Worm (Caenorhabditis elegans) whole organism, mixed stage, embryonic: ENCODE data around the gene srx-98.

ENCODE experiments used
- M03D4.4 ChIP-seq: sonication (generic microtip); optimal IDR thresholded peaks from 2 replicates; lab custom pipeline; 2017; ENCODE audit warnings: mild to moderate bottlenecking, missing genetic modification characterization, missing compliant biosample characterization
- bed-3 ChIP-seq: fragments of 200-800 bp; sonication (Bioruptor generic); optimal IDR thresholded peaks from 3 replicates; lab custom pipeline; 2018; ENCODE audit warnings: mild to moderate bottlenecking, missing genetic modification characterization, moderate library complexity, missing compliant biosample characterization
- blmp-1 ChIP-seq: fragments of 150-350 bp; optimal IDR thresholded peaks from 2 replicates; lab custom pipeline; 2014; ENCODE audit warnings: missing biosample characterization, missing genetic modification characterization
- ceh-39 ChIP-seq: fragments of 150-350 bp; optimal IDR thresholded peaks from 2 replicates; lab custom pipeline; 2014; ENCODE audit warnings: missing biosample characterization, missing genetic modification characterization
- ceh-43 ChIP-seq: fragments of 200-800 bp; sonication (Bioruptor generic); optimal IDR thresholded peaks from 2 replicates; lab custom pipeline; 2018; ENCODE audit warnings: mild to moderate bottlenecking, missing genetic modification characterization, moderate library complexity, missing compliant biosample characterization
- ceh-83 ChIP-seq: fragments of 200-800 bp; sonication (Bioruptor generic); optimal IDR thresholded peaks from 2 replicates; lab custom pipeline; 2018; ENCODE audit warnings: mild to moderate bottlenecking, missing genetic modification characterization, missing compliant biosample characterization
- ces-1 ChIP-seq: fragments of 150-350 bp; optimal IDR thresholded peaks from 2 replicates; lab custom pipeline; 2014; ENCODE audit warnings: missing biosample characterization, missing genetic modification reagents, missing genetic modification characterization
- cnd-1 ChIP-seq: fragments of 200-800 bp; sonication (Bioruptor generic); optimal IDR thresholded peaks from 2 replicates; lab custom pipeline; 2018; ENCODE audit warnings: mild to moderate bottlenecking, missing genetic modification characterization, missing compliant biosample characterization
- drap-1 ChIP-seq: fragments of 200-800 bp; sonication (Bioruptor generic); optimal IDR thresholded peaks from 3 replicates; lab custom pipeline; 2018; ENCODE audit warnings: mild to moderate bottlenecking, missing genetic modification characterization, missing compliant biosample characterization
- elt-1 ChIP-seq: sonication (generic microtip); optimal IDR thresholded peaks from 2 replicates; lab custom pipeline; 2017; ENCODE audit warnings: missing genetic modification characterization, mild to moderate bottlenecking, missing compliant biosample characterization, antibody characterized with exemption, moderate library complexity, borderline replicate concordance; ENCODE audit not compliant: insufficient read depth
- elt-3 ChIP-seq: fragments of 150-350 bp; optimal IDR thresholded peaks from 2 replicates; lab custom pipeline; 2014; ENCODE audit warnings: missing biosample characterization, missing genetic modification characterization
- flh-1 ChIP-seq: fragments of 200-800 bp; sonication (Bioruptor generic); optimal IDR thresholded peaks from 2 replicates; lab custom pipeline; 2018; ENCODE audit warnings: mild to moderate bottlenecking, missing genetic modification characterization, moderate library complexity, missing compliant biosample characterization
- lin-32 ChIP-seq: fragments of 200-800 bp; sonication (Bioruptor generic); optimal IDR thresholded peaks from 2 replicates; lab custom pipeline; 2018; ENCODE audit warnings: mild to moderate bottlenecking, missing genetic modification characterization, missing compliant biosample characterization
- lsy-2 ChIP-seq: fragments of 150-350 bp; optimal IDR thresholded peaks from 2 replicates; lab custom pipeline; 2014; ENCODE audit warnings: missing biosample characterization, missing genetic modification characterization
- mab-5 ChIP-seq: fragments of 150-350 bp; optimal IDR thresholded peaks from 2 replicates; lab custom pipeline; 2014; ENCODE audit warnings: missing biosample characterization, missing genetic modification characterization
- mls-2 ChIP-seq: sonication (generic microtip); optimal IDR thresholded peaks from 2 replicates; lab custom pipeline; 2016; ENCODE audit warnings: mild to moderate bottlenecking, missing genetic modification characterization, moderate library complexity, missing compliant biosample characterization
- nhr-12 ChIP-seq: fragments of 150-350 bp; optimal IDR thresholded peaks from 2 replicates; lab custom pipeline; 2014; ENCODE audit warnings: missing biosample characterization, missing genetic modification characterization
- nhr-2 ChIP-seq: fragments of 150-350 bp; optimal IDR thresholded peaks from 2 replicates; lab custom pipeline; 2014; ENCODE audit warnings: missing biosample characterization, missing genetic modification characterization
- nhr-237 ChIP-seq: fragments of 150-350 bp; optimal IDR thresholded peaks from 2 replicates; lab custom pipeline; 2014; ENCODE audit warnings: missing biosample characterization, missing genetic modification characterization
- nhr-28 ChIP-seq: fragments of 150-350 bp; optimal IDR thresholded peaks from 2 replicates; lab custom pipeline; 2014; ENCODE audit warnings: missing biosample characterization, missing genetic modification characterization
- nhr-76 ChIP-seq: sonication (generic microtip); optimal IDR thresholded peaks from 2 replicates; lab custom pipeline; 2017; ENCODE audit warnings: missing biosample characterization, missing genetic modification characterization
- pha-4 ChIP-seq: fragments of 150-350 bp; optimal IDR thresholded peaks from 2 replicates; lab custom pipeline; 2018; ENCODE audit warnings: missing biosample characterization, missing genetic modification reagents, missing genetic modification characterization
- sem-2 ChIP-seq: fragments of 200-800 bp; sonication (Bioruptor generic); optimal IDR thresholded peaks from 2 replicates; lab custom pipeline; 2018; ENCODE audit warnings: mild to moderate bottlenecking, missing genetic modification characterization, missing compliant biosample characterization
- snpc-4 ChIP-seq: fragments of 150-350 bp; optimal IDR thresholded peaks from 2 replicates; lab custom pipeline; 2014; ENCODE audit warnings: missing biosample characterization, missing genetic modification characterization
- sptf-1 ChIP-seq: sonication (generic microtip); optimal IDR thresholded peaks from 2 replicates; lab custom pipeline; 2017; ENCODE audit warnings: mild to moderate bottlenecking, missing genetic modification characterization, moderate library complexity, missing compliant biosample characterization
- unc-39 ChIP-seq: fragments of 150-350 bp; optimal IDR thresholded peaks from 2 replicates; lab custom pipeline; 2014; ENCODE audit warnings: missing biosample characterization, missing genetic modification characterization
- unc-62 ChIP-seq: fragments of 150-350 bp; optimal IDR thresholded peaks from 2 replicates; lab custom pipeline; 2014; ENCODE audit warnings: missing biosample characterization, missing genetic modification reagents, missing genetic modification characterization
- zip-8 ChIP-seq: fragments of 150-350 bp; optimal IDR thresholded peaks from 2 replicates; lab custom pipeline; 2014; ENCODE audit warnings: missing biosample characterization, missing genetic modification characterization
- ztf-11 ChIP-seq: fragments of 150-350 bp; optimal IDR thresholded peaks from 2 replicates; lab custom pipeline; 2014; ENCODE audit warnings: missing biosample characterization, missing genetic modification characterization

Gene srx-98

ce11 chrII:3681365-3682083, 10.7 kb upstream of the srx-98 start, which contains the start of gene F19B10.10:
F19B10.10 (minus strand) TSS chrII:3681415.
- TF ChIP-seq sem-2 (GFP tag; lab: Kevin White, UChicago), result no peak
- peak; percentile 92 for TF ChIP-seq zip-8

- TF ChIP-seq ceh-39 (tag; lab: Kevin White, UChicago), result no peak
- TF ChIP-seq blmp-1 (tag; lab: Kevin White, UChicago), result no peak
- TF ChIP-seq pha-4 (tag; lab: Kevin White, UChicago), result no peak
- no peak for TF ChIP-seq lin-32 (GFP tag; lab: Kevin White, UChicago)
- no peak for TF ChIP-seq nhr-76 (tag; lab: Kevin White, UChicago)
- TF ChIP-seq elt-1 (tag; lab: Kevin White, UChicago), result no peak
- no peak for TF ChIP-seq unc-62 (GFP tag; lab: Kevin White, UChicago)
- no peak for TF ChIP-seq M03D4.4 (tag; lab: Kevin White, UChicago)
- TF ChIP-seq nhr-28, result no peak
- TF ChIP-seq nhr-12 (tag; lab: Kevin White, UChicago), result no peak
- TF ChIP-seq sem-2 (GFP tag; lab: Kevin White, UChicago), result no peak
- TF ChIP-seq bed-3 (GFP tag; lab: Kevin White, UChicago), result no peak
- no peak for TF ChIP-seq mls-2 (tag; lab: Kevin White, UChicago)
Observed at ce11 chrII:3680366-3680765, 9.5 kb upstream of the srx-98 start.

ce11 chrII:3678978-3679377, 8.1 kb upstream of the srx-98 start:
- TF ChIP-seq sptf-1, result no peak
- TF ChIP-seq bed-3 (GFP tag; lab: Kevin White, UChicago), result no peak
- no peak for TF ChIP-seq zip-8
- TF ChIP-seq lin-32 (GFP tag; lab: Kevin White, UChicago), result no peak
- TF ChIP-seq elt-1 (tag; lab: Kevin White, UChicago), result no peak
- TF ChIP-seq nhr-76 (tag; lab: Kevin White, UChicago), result no peak
- no peak for TF ChIP-seq snpc-4 (tag; lab: Kevin White, UChicago)
- no peak for TF ChIP-seq nhr-2 (tag; lab: Kevin White, UChicago)
- TF ChIP-seq flh-1 (GFP tag; lab: Kevin White, UChicago), result no peak
- TF ChIP-seq unc-39 (tag; lab: Kevin White, UChicago), result no peak
- no peak for TF ChIP-seq ces-1
- no peak for TF ChIP-seq lsy-2 (tag; lab: Kevin White, UChicago)
- no peak for TF ChIP-seq elt-3
- TF ChIP-seq mls-2 (tag; lab: Kevin White, UChicago), result no peak
- TF ChIP-seq mab-5 (tag; lab: Kevin White, UChicago), result no peak
- no peak for TF ChIP-seq nhr-12 (tag; lab: Kevin White, UChicago)
- no peak for TF ChIP-seq ceh-43 (GFP tag; lab: Kevin White, UChicago)
- TF ChIP-seq nhr-237 (tag; lab: Kevin White, UChicago), result no peak
- no peak for TF ChIP-seq cnd-1 (tag; lab: Kevin White, UChicago)
- TF ChIP-seq ztf-11 (tag; lab: Kevin White, UChicago), result no peak

- TF ChIP-seq ceh-43 (GFP tag; lab: Kevin White, UChicago) (no peak), ces-1 (no peak), lsy-2 (tag; lab: Kevin White, UChicago) (no peak), sptf-1 (no peak), M03D4.4 (tag; lab: Kevin White, UChicago) (no peak), blmp-1 (tag; lab: Kevin White, UChicago) (no peak)
Observed at ce11 chrII:3675176-3675575, 4.3 kb upstream of the srx-98 start, which contains the start of gene F19B10.2. F19B10.2 (plus strand) TSS chrII:3675476.

- no peak for TF ChIP-seq cnd-1 (tag; lab: Kevin White, UChicago)
- no peak for TF ChIP-seq nhr-76 (tag; lab: Kevin White, UChicago)
- TF ChIP-seq ceh-83 (GFP tag; lab: Kevin White, UChicago), result no peak
- TF ChIP-seq drap-1 (GFP tag; lab: Kevin White, UChicago), result no peak
- TF ChIP-seq, all 35 proteins: peak for 0
Observed at ce11 chrII:3673493-3673892, 2.6 kb upstream of the srx-98 start, which contains the start of gene sea-1. sea-1 (minus strand) TSS chrII:3673593.
